Worm (Caenorhabditis elegans) whole organism, L4 larva: Measurements from ENCODE around the gene ergi-2.

ENCODE experiments used
- T26A8.4 ChIP-seq: fragments of 200-800 bp; sonication (Bioruptor generic); IDR thresholded peaks from 2 replicates; pipeline ENCODE4 v1.3.6; 2022; ENCODE audit warnings: missing genetic modification characterization, missing compliant biosample characterization
- Y105C5A.15 ChIP-seq: fragments of 200-800 bp; sonication (Bioruptor generic); IDR thresholded peaks from 2 replicates; pipeline ENCODE4 v1.3.6; 2022; ENCODE audit warnings: missing genetic modification characterization, missing compliant biosample characterization
- Y48G9A.11 ChIP-seq: fragments of 200-800 bp; sonication (Bioruptor generic); IDR thresholded peaks from 2 replicates; pipeline ENCODE4 v1.3.6; 2022; ENCODE audit warnings: missing genetic modification reagents, missing genetic modification characterization, missing compliant biosample characterization
- Y5F2A.4 ChIP-seq: fragments of 200-800 bp; sonication (Bioruptor generic); optimal IDR thresholded peaks from 2 replicates; lab custom pipeline; 2018; ENCODE audit warnings: mild to moderate bottlenecking, missing genetic modification characterization, missing compliant biosample characterization
- Y75B8A.6 ChIP-seq: fragments of 200-800 bp; sonication (Bioruptor generic); IDR thresholded peaks from 2 replicates; pipeline ENCODE4 v1.3.6; 2022; ENCODE audit warnings: missing genetic modification reagents, missing genetic modification characterization, missing compliant biosample characterization
- aha-1 ChIP-seq: fragments of 150-350 bp; peaks from one replicate; lab custom pipeline; 2014; ENCODE audit warnings: missing biosample characterization, missing genetic modification characterization
- ama-1 ChIP-seq: fragments of 150-350 bp; optimal IDR thresholded peaks from 2 replicates; lab custom pipeline; 2014; ENCODE audit warnings: inconsistent platforms, mixed read lengths
- ceh-20 ChIP-seq: fragments of 200-800 bp; sonication (Bioruptor generic); IDR thresholded peaks from 2 replicates; pipeline ENCODE4 v1.3.6; 2022; ENCODE audit warnings: missing genetic modification reagents, missing genetic modification characterization, missing compliant biosample characterization
- ceh-32 ChIP-seq: sonication (generic microtip); optimal IDR thresholded peaks from 2 replicates; lab custom pipeline; 2016; ENCODE audit warnings: mild to moderate bottlenecking, missing genetic modification characterization, missing compliant biosample characterization; ENCODE audit not compliant: poor library complexity
- ces-1 ChIP-seq: fragments of 150-350 bp; sonication (generic microtip); optimal IDR thresholded peaks from 4 replicates; lab custom pipeline; 2014; ENCODE audit warnings: missing biosample characterization, missing genetic modification reagents, missing genetic modification characterization
- ctbp-1 ChIP-seq: fragments of 200-800 bp; sonication (Bioruptor generic); IDR thresholded peaks from 2 replicates; pipeline ENCODE4 v1.3.6; 2022; ENCODE audit warnings: missing genetic modification reagents, missing genetic modification characterization, missing compliant biosample characterization
- daf-16 ChIP-seq, 3 experiments: sonication (generic microtip); optimal IDR thresholded peaks; 2 replicates each; lab custom pipeline; 2016 to 2017; ENCODE audit warnings: missing genetic modification characterization in 3 of 3, missing genetic modification reagents in 3 of 3, mild to moderate bottlenecking in 2 of 3, missing compliant biosample characterization in 2 of 3, missing biosample characterization in 1 of 3, moderate library complexity in 1 of 3
- daf-19 ChIP-seq: fragments of 200-800 bp; sonication (Bioruptor generic); conservative IDR thresholded peaks from 2 replicates; pipeline ENCODE4 v1.3.6; 2022; ENCODE audit warnings: missing genetic modification characterization, missing compliant biosample characterization
- dmd-8 ChIP-seq: fragments of 200-800 bp; sonication (Bioruptor generic); IDR thresholded peaks from 2 replicates; pipeline ENCODE4 v1.3.6; 2022; ENCODE audit warnings: missing genetic modification characterization, missing compliant biosample characterization
- duxl-1 ChIP-seq: sonication (generic microtip); optimal IDR thresholded peaks from 2 replicates; lab custom pipeline; 2016; ENCODE audit warnings: mild to moderate bottlenecking, missing genetic modification characterization, moderate library complexity, missing compliant biosample characterization; ENCODE audit not compliant: poor library complexity
- dve-1 ChIP-seq: sonication (generic microtip); optimal IDR thresholded peaks from 2 replicates; lab custom pipeline; 2017; ENCODE audit warnings: antibody characterized with exemption, mild to moderate bottlenecking, missing genetic modification characterization, missing compliant biosample characterization; ENCODE audit not compliant: insufficient read depth
- fkh-10 ChIP-seq: fragments of 150-350 bp; optimal IDR thresholded peaks from 2 replicates; lab custom pipeline; 2014; ENCODE audit warnings: missing biosample characterization, missing genetic modification reagents, missing genetic modification characterization
- fos-1 ChIP-seq: fragments of 150-350 bp; optimal IDR thresholded peaks from 2 replicates; lab custom pipeline; 2014; ENCODE audit warnings: missing biosample characterization, missing genetic modification characterization
- hif-1 ChIP-seq, 2 experiments: sonication (generic microtip); optimal IDR thresholded peaks; 2 replicates each; lab custom pipeline; 2016 to 2017; ENCODE audit warnings: missing compliant biosample characterization in 2 of 2, missing genetic modification characterization in 2 of 2, missing genetic modification reagents in 2 of 2, missing genotype in 2 of 2, mild to moderate bottlenecking in 1 of 2
- hlh-11 ChIP-seq: fragments of 200-800 bp; sonication (Bioruptor generic); optimal IDR thresholded peaks from 2 replicates; lab custom pipeline; 2018; ENCODE audit warnings: mild to moderate bottlenecking, missing genetic modification characterization, missing compliant biosample characterization
- hlh-30 ChIP-seq: sonication (generic microtip); optimal IDR thresholded peaks from 2 replicates; lab custom pipeline; 2017; ENCODE audit warnings: antibody characterized with exemption, mild to moderate bottlenecking, missing genetic modification characterization, missing compliant biosample characterization; ENCODE audit not compliant: insufficient read depth
- hmg-1.1 ChIP-seq: fragments of 200-800 bp; sonication (Bioruptor generic); IDR thresholded peaks from 2 replicates; pipeline ENCODE4 v1.3.6; 2022; ENCODE audit warnings: missing genetic modification reagents, missing genetic modification characterization, missing compliant biosample characterization
- lim-7 ChIP-seq: fragments of 200-800 bp; sonication (Bioruptor generic); IDR thresholded peaks from 2 replicates; pipeline ENCODE4 v1.3.6; 2022; ENCODE audit warnings: missing genetic modification characterization, missing compliant biosample characterization
- lin-15B ChIP-seq: fragments of 150-350 bp; sonication (generic microtip); optimal IDR thresholded peaks from 3 replicates; lab custom pipeline; 2014; ENCODE audit warnings: missing biosample characterization, missing genetic modification characterization
- lin-39 ChIP-seq: fragments of 150-350 bp; optimal IDR thresholded peaks from 2 replicates; lab custom pipeline; 2014; ENCODE audit warnings: missing biosample characterization, missing genetic modification reagents, missing genetic modification characterization
- lsy-2 ChIP-seq, 2 experiments: fragments of 150-350 bp in 1 of 2; sonication (generic microtip) in 1 of 2; optimal IDR thresholded peaks; 2 replicates each; lab custom pipeline; 2014 to 2017; ENCODE audit warnings: missing biosample characterization in 2 of 2, missing genetic modification characterization in 2 of 2
- madf-5 ChIP-seq, 2 experiments: fragments of 200-800 bp; sonication (Bioruptor generic); IDR thresholded peaks; 2 replicates each; pipeline ENCODE4 v1.3.6; 2022; ENCODE audit warnings: missing compliant biosample characterization in 2 of 2, missing genetic modification characterization in 2 of 2
- madf-9 ChIP-seq: fragments of 200-800 bp; sonication (Bioruptor generic); conservative IDR thresholded peaks from 2 replicates; pipeline ENCODE4 v1.3.6; 2022; ENCODE audit warnings: missing genetic modification reagents, missing genetic modification characterization, missing compliant biosample characterization
- mep-1 ChIP-seq: fragments of 150-350 bp; sonication (generic microtip); optimal IDR thresholded peaks from 3 replicates; lab custom pipeline; 2014; ENCODE audit warnings: missing biosample characterization, missing genetic modification characterization
- mes-2 ChIP-seq: sonication (generic microtip); optimal IDR thresholded peaks from 2 replicates; lab custom pipeline; 2016; ENCODE audit warnings: missing genotype, mild to moderate bottlenecking, missing genetic modification characterization, missing compliant biosample characterization; ENCODE audit not compliant: poor library complexity, severe bottlenecking
- nhr-102 ChIP-seq: sonication (generic microtip); optimal IDR thresholded peaks from 2 replicates; lab custom pipeline; 2016; ENCODE audit warnings: mild to moderate bottlenecking, missing genetic modification characterization, moderate library complexity, missing compliant biosample characterization
- nhr-11 ChIP-seq: fragments of 150-350 bp; optimal IDR thresholded peaks from 2 replicates; lab custom pipeline; 2014; ENCODE audit warnings: missing biosample characterization, missing genetic modification characterization
- nhr-42 ChIP-seq: fragments of 200-800 bp; sonication (Bioruptor generic); IDR thresholded peaks from 2 replicates; pipeline ENCODE4 v1.3.6; 2022; ENCODE audit warnings: missing genetic modification characterization, missing compliant biosample characterization
- nhr-48 ChIP-seq: sonication (generic microtip); optimal IDR thresholded peaks from 2 replicates; lab custom pipeline; 2016; ENCODE audit warnings: mild to moderate bottlenecking, missing genetic modification characterization, missing compliant biosample characterization
- nhr-76 ChIP-seq: fragments of 150-350 bp; optimal IDR thresholded peaks from 2 replicates; lab custom pipeline; 2014; ENCODE audit warnings: missing biosample characterization, missing genetic modification characterization
- pha-4 ChIP-seq, 2 experiments: fragments of 150-350 bp in 1 of 2; fragments of 200-800 bp in 1 of 2; sonication (Bioruptor generic) in 1 of 2; IDR thresholded peaks in 1 of 2; optimal IDR thresholded peaks in 1 of 2; 2 replicates each; pipeline versions ENCODE4 v1.3.6 to Lab custom; 2014 to 2022; ENCODE audit warnings: missing genetic modification characterization in 2 of 2, missing genetic modification reagents in 2 of 2, missing biosample characterization in 1 of 2, missing compliant biosample characterization in 1 of 2
- pqm-1 ChIP-seq: sonication (generic microtip); optimal IDR thresholded peaks from 2 replicates; lab custom pipeline; 2017; ENCODE audit warnings: missing biosample characterization, missing genetic modification characterization
- saeg-2 ChIP-seq: fragments of 200-800 bp; sonication (Bioruptor generic); IDR thresholded peaks from 2 replicates; pipeline ENCODE4 v1.3.6; 2022; ENCODE audit warnings: missing genetic modification reagents, missing genetic modification characterization, missing compliant biosample characterization
- spr-3 ChIP-seq: fragments of 200-800 bp; sonication (Bioruptor generic); optimal IDR thresholded peaks from 2 replicates; lab custom pipeline; 2018; ENCODE audit warnings: mild to moderate bottlenecking, missing genetic modification characterization, missing compliant biosample characterization
- unc-39 ChIP-seq: sonication (generic microtip); optimal IDR thresholded peaks from 2 replicates; lab custom pipeline; 2017; ENCODE audit warnings: missing biosample characterization, missing genetic modification characterization
- zip-2 ChIP-seq: fragments of 150-350 bp; optimal IDR thresholded peaks from 2 replicates; lab custom pipeline; 2014; ENCODE audit warnings: missing biosample characterization, missing genetic modification characterization

The ergi-2 gene

ce11 chrX:15040552-15041080 is 33.5 kb upstream of the ergi-2 start, which contains the start of gene C18B12.4 (continued):
- TF ChIP-seq hmg-1.1 (GFP tag; lab: Robert Waterston, UW) = peak; percentile 94
- TF ChIP-seq pqm-1 (tag; lab: Kevin White, UChicago) = peak; percentile 54
- TF ChIP-seq ceh-32 (tag; lab: Kevin White, UChicago) = no peak
- peak; percentile 99 for TF ChIP-seq aha-1 (tag; lab: Kevin White, UChicago)
- TF ChIP-seq zip-2 = no peak
- TF ChIP-seq duxl-1 = peak; percentile 41
- no peak for TF ChIP-seq nhr-76
- TF ChIP-seq madf-9 (GFP tag; lab: Robert Waterston, UW) = peak; percentile 77; the same call in 1 of the 2 replicates
- TF ChIP-seq unc-39 (tag; lab: Kevin White, UChicago) = no peak
- TF ChIP-seq ama-1 (lab: Kevin White, UChicago) = peak; percentile 78
- peak; percentile 59 for TF ChIP-seq fkh-10

- TF ChIP-seq dve-1 (tag; lab: Kevin White, UChicago) (no peak), aha-1 (tag; lab: Kevin White, UChicago) (peak; percentile 91)
- TF ChIP-seq, all 104 proteins: peak for 1
These were observed 32.6 kb upstream of the ergi-2 start for ce11 chrX:15039696-15040212.

- TF ChIP-seq nhr-42 (GFP tag; lab: Robert Waterston, UW) = no peak
- TF ChIP-seq hif-1 (tag; optimal IDR thresholded peaks at IDR 0.05; lab: Kevin White, UChicago) = no peak
- no peak for TF ChIP-seq lim-7 (GFP tag; lab: Robert Waterston, UW)
- TF ChIP-seq ceh-20 (GFP tag; lab: Robert Waterston, UW) = no peak
- TF ChIP-seq lin-39 = no peak
- TF ChIP-seq Y5F2A.4 (GFP tag; lab: Kevin White, UChicago) = no peak
- TF ChIP-seq hlh-11 (tag; lab: Kevin White, UChicago) = peak; percentile 15
- 0 out of 2 replicates have a peak, but pooled peaks have one; percentile 29 for TF ChIP-seq T26A8.4 (GFP tag; lab: Robert Waterston, UW)
- peak; percentile 21 for TF ChIP-seq hlh-30 (tag; lab: Kevin White, UChicago)
- TF ChIP-seq daf-19 = no peak
- no peak for TF ChIP-seq ctbp-1
- no peak for TF ChIP-seq lin-15B
- no peak for TF ChIP-seq pha-4 (GFP tag; IDR thresholded peaks at IDR 0.05; lab: Robert Waterston, UW)
- no peak for TF ChIP-seq pha-4 (tag; optimal IDR thresholded peaks at IDR 0.05; lab: Kevin White, UChicago)
- no peak for TF ChIP-seq saeg-2 (GFP tag; lab: Robert Waterston, UW)
- TF ChIP-seq spr-3 (GFP tag; lab: Kevin White, UChicago) = no peak
- TF ChIP-seq fos-1 (tag; lab: Kevin White, UChicago) = no peak
- no peak for TF ChIP-seq madf-5 (GFP tag; IDR thresholded peaks at IDR 0.05; lab: Robert Waterston, UW)
- no peak for TF ChIP-seq Y105C5A.15 (GFP tag; lab: Robert Waterston, UW)
- no peak for TF ChIP-seq nhr-11
- TF ChIP-seq Y75B8A.6 (GFP tag; lab: Robert Waterston, UW) = no peak
- TF ChIP-seq daf-16 (GFP tag; optimal IDR thresholded peaks at IDR 0.05; lab: Kevin White, UChicago) = peak in 1 of 2 experiments; percentile 72
- no peak for TF ChIP-seq daf-16 (tag; optimal IDR thresholded peaks at IDR 0.05; lab: Kevin White, UChicago)
These were observed 32.1 kb upstream of the ergi-2 start for ce11 chrX:15039029-15039695.

ce11 chrX:15036287-15036686 is 29.2 kb upstream of the ergi-2 start:
- TF ChIP-seq lsy-2 (tag; optimal IDR thresholded peaks at IDR 0.05; lab: Kevin White, UChicago) (peak in 1 of 2 experiments; percentile 18), madf-5 (GFP tag; IDR thresholded peaks at IDR 0.05; lab: Robert Waterston, UW) (no peak), mep-1 (tag; lab: Kevin White, UChicago) (peak; percentile 47), nhr-48 (tag; lab: Kevin White, UChicago) (peak; percentile 6), zip-2 (peak; percentile 30), ces-1 (GFP tag; lab: Kevin White, UChicago) (no peak), Y48G9A.11 (GFP tag; lab: Robert Waterston, UW) (no peak), Y75B8A.6 (GFP tag; lab: Robert Waterston, UW) (no peak), mes-2 (no peak), pha-4 (GFP tag; IDR thresholded peaks at IDR 0.05; lab: Robert Waterston, UW) (no peak), pha-4 (tag; optimal IDR thresholded peaks at IDR 0.05; lab: Kevin White, UChicago) (no peak), dmd-8 (no peak), daf-16 (GFP tag; optimal IDR thresholded peaks at IDR 0.05; lab: Kevin White, UChicago) (peak in 1 of 2 experiments; percentile 25), daf-16 (tag; optimal IDR thresholded peaks at IDR 0.05; lab: Kevin White, UChicago) (no peak), nhr-102 (tag; lab: Kevin White, UChicago) (peak; percentile 3), pqm-1 (tag; lab: Kevin White, UChicago) (no peak)
